Worm (Caenorhabditis elegans) whole organism, early embryonic: ENCODE data around the gene K07E3.2.

Experiments
- F13C5.2 ChIP-seq: sonication (generic microtip); optimal IDR thresholded peaks from 2 replicates; lab custom pipeline; 2017; ENCODE audit warnings: mild to moderate bottlenecking, missing genetic modification characterization, inconsistent platforms, missing compliant biosample characterization
- flt-1 ChIP-seq: fragments of 200-800 bp; sonication (Bioruptor generic); IDR thresholded peaks from 2 replicates; pipeline ENCODE4 v1.3.6; 2022; ENCODE audit warnings: missing genetic modification characterization, missing compliant biosample characterization

DNA sequence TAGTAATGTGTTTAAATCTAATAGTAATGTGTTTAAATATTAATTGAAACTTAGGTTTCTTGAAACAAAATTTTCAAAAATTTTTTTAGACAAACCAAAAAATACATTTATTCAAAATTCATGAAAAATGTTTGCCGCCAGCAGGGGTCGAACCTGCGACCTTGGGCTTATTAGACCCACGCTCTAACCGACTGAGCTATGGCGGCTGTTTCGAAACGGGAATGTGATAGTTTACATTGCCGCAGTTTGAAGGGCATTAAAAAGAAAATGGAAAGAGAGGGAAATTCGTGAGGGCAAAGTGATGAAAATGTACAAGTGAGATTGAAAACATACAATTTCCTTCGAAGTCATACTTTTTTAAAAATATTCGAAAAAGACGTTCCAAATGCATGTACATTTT is 52.4 kb downstream of the K07E3.2 start:
- TF ChIP-seq F13C5.2, result no peak
- TF ChIP-seq flt-1 (GFP tag; lab: Robert Waterston, UW), result 0 out of 2 replicates have a peak, but pooled peaks have one; percentile 37
